Worm (Caenorhabditis elegans) whole organism, L2 larva: ENCODE measurements around the gene ser-1.

Source experiments
- ZK546.5 ChIP-seq: sonication (generic microtip); optimal IDR thresholded peaks from 2 replicates; lab custom pipeline; 2017; ENCODE audit warnings: missing biosample characterization, missing genetic modification characterization
- ama-1 ChIP-seq: fragments of 150-350 bp; optimal IDR thresholded peaks from 2 replicates; lab custom pipeline; 2018; ENCODE audit warnings: inconsistent platforms
- ceh-82 ChIP-seq: fragments of 150-350 bp; optimal IDR thresholded peaks from 2 replicates; lab custom pipeline; 2014; ENCODE audit warnings: missing biosample characterization, missing genetic modification characterization
- fos-1 ChIP-seq: fragments of 150-350 bp; optimal IDR thresholded peaks from 2 replicates; lab custom pipeline; 2014; ENCODE audit warnings: missing biosample characterization, missing genetic modification characterization
- lin-13 ChIP-seq: fragments of 150-350 bp; optimal IDR thresholded peaks from 2 replicates; lab custom pipeline; 2014; ENCODE audit warnings: missing biosample characterization, missing genetic modification reagents, missing genetic modification characterization
- nhr-12 ChIP-seq: fragments of 150-350 bp; optimal IDR thresholded peaks from 2 replicates; lab custom pipeline; 2014; ENCODE audit warnings: missing biosample characterization, missing genetic modification characterization
- nhr-237 ChIP-seq: fragments of 150-350 bp; optimal IDR thresholded peaks from 2 replicates; lab custom pipeline; 2014; ENCODE audit warnings: missing biosample characterization, missing genetic modification characterization
- nhr-6 ChIP-seq: fragments of 150-350 bp; optimal IDR thresholded peaks from 2 replicates; lab custom pipeline; 2014; ENCODE audit warnings: missing biosample characterization, missing genetic modification characterization
- sem-4 ChIP-seq: fragments of 150-350 bp; optimal IDR thresholded peaks from 2 replicates; lab custom pipeline; 2014; ENCODE audit warnings: missing biosample characterization, missing genetic modification reagents, missing genetic modification characterization
- skn-1 ChIP-seq: sonication (generic microtip); optimal IDR thresholded peaks from 2 replicates; lab custom pipeline; 2017; ENCODE audit warnings: missing biosample characterization, missing genetic modification characterization
- unc-62 ChIP-seq: fragments of 150-350 bp; optimal IDR thresholded peaks from 2 replicates; lab custom pipeline; 2014; ENCODE audit warnings: missing biosample characterization, missing genetic modification reagents, missing genetic modification characterization
- ztf-4 ChIP-seq: fragments of 150-350 bp; optimal IDR thresholded peaks from 2 replicates; lab custom pipeline; 2014; ENCODE audit warnings: missing biosample characterization, missing genetic modification characterization

ce11 chrX:16595522-16596282 is 16.2 kb downstream of the ser-1 start:
- TF ChIP-seq sem-4 (tag; lab: Kevin White, UChicago) (no peak), nhr-237 (tag; lab: Kevin White, UChicago) (no peak), unc-62 (GFP tag; lab: Kevin White, UChicago) (no peak), lin-13 (GFP tag; lab: Kevin White, UChicago) (no peak), ama-1 (lab: Kevin White, UChicago) (no peak), nhr-12 (tag; lab: Kevin White, UChicago) (no peak), ztf-4 (tag; lab: Kevin White, UChicago) (no peak), nhr-6 (tag; lab: Kevin White, UChicago) (no peak), skn-1 (no peak), ZK546.5 (tag; lab: Kevin White, UChicago) (no peak), ceh-82 (tag; lab: Kevin White, UChicago) (no peak), fos-1 (tag; lab: Kevin White, UChicago) (no peak)
